Worm (Caenorhabditis elegans) whole organism, midembryonic: Measurements from ENCODE around the gene F26F2.10.

Experiments used
- T22C8.4 ChIP-seq: fragments of 200-800 bp; sonication (Bioruptor generic); IDR thresholded peaks from 2 replicates; pipeline ENCODE4 v1.3.6; 2022; ENCODE audit warnings: missing genetic modification characterization, missing compliant biosample characterization
- cog-1 ChIP-seq: sonication (generic microtip); optimal IDR thresholded peaks from 2 replicates; lab custom pipeline; 2016; ENCODE audit warnings: missing genetic modification characterization, missing compliant biosample characterization
- flt-1 ChIP-seq: fragments of 200-800 bp; sonication (Bioruptor generic); IDR thresholded peaks from 2 replicates; pipeline ENCODE4 v1.3.6; 2022; ENCODE audit warnings: missing genetic modification characterization, missing compliant biosample characterization
- klf-2 ChIP-seq: fragments of 200-800 bp; sonication (Bioruptor generic); conservative IDR thresholded peaks from 2 replicates; pipeline ENCODE4 v1.3.6; 2022; ENCODE audit warnings: missing genetic modification reagents, missing genetic modification characterization, missing compliant biosample characterization
- med-1 ChIP-seq: sonication (generic microtip); optimal IDR thresholded peaks from 2 replicates; lab custom pipeline; 2017; ENCODE audit warnings: missing genetic modification characterization, mild to moderate bottlenecking, missing compliant biosample characterization, antibody characterized with exemption, missing genetic modification reagents; ENCODE audit not compliant: insufficient read depth
- ref-1 ChIP-seq: fragments of 200-800 bp; sonication (Bioruptor generic); conservative IDR thresholded peaks from 2 replicates; pipeline ENCODE4 v1.3.6; 2022; ENCODE audit warnings: missing genetic modification reagents, missing genetic modification characterization, missing compliant biosample characterization
- tab-1 ChIP-seq: fragments of 200-800 bp; sonication (Bioruptor generic); IDR thresholded peaks from 2 replicates; pipeline ENCODE4 v1.3.6; 2022; ENCODE audit warnings: missing genetic modification characterization, missing compliant biosample characterization
- ztf-23 ChIP-seq: fragments of 200-800 bp; sonication (Bioruptor generic); IDR thresholded peaks from 2 replicates; pipeline ENCODE4 v1.3.6; 2022; ENCODE audit warnings: missing genetic modification reagents, missing genetic modification characterization, missing compliant biosample characterization
- ztf-29 ChIP-seq: fragments of 200-800 bp; sonication (Bioruptor generic); IDR thresholded peaks from 2 replicates; pipeline ENCODE4 v1.3.6; 2022; ENCODE audit warnings: missing genetic modification reagents, missing genetic modification characterization, missing compliant biosample characterization

F26F2.10 gene

DNA sequence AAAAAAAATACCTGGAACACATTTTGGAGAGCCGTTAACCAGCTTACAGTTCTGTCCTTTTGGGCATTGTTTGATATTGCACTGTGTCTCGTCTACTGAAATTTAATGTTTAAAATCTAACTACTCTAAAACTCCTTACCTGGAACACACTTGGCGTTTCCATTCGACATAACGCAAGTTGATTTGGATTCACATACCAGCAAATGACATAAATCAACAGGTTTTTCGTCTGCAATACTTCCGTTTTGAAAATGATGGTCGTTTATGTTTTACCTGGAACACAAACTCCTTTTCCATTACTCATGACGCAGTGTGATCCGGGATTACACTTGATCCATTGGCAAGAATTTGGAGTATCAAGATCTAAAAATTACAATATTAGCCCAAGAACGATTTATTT lies 30.6 kb upstream of the F26F2.10 start:
- no peak for TF ChIP-seq klf-2 (GFP tag; lab: Robert Waterston, UW)
- no peak for TF ChIP-seq cog-1
- TF ChIP-seq ref-1 (GFP tag; lab: Robert Waterston, UW): no peak
- TF ChIP-seq ztf-23 (GFP tag; lab: Robert Waterston, UW): no peak
- TF ChIP-seq flt-1 (GFP tag; lab: Robert Waterston, UW): no peak
- TF ChIP-seq ztf-29 (GFP tag; lab: Robert Waterston, UW): no peak
- no peak for TF ChIP-seq T22C8.4 (GFP tag; lab: Robert Waterston, UW)
- TF ChIP-seq tab-1 (GFP tag; lab: Robert Waterston, UW): no peak
- no peak for TF ChIP-seq med-1 (GFP tag; lab: Kevin White, UChicago)

DNA sequence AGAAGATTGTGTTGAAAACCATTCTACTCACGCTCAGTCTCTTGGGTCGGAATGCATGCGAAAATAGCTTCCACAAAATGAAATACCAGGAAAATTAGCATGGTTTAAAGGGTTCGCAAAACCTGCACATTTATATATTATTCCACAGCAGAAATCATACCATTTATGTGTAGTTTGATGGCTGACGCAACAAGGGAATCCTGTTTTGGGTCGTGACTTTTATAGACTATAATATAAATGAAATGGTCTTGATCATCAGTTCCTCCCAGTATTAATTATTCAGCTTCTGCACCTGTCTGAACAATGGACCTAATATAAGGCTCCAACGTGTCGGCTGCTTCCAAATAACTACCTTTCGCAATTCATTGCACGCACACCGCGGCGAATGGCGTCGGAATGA lies 28.4 kb upstream of the F26F2.10 start, which contains the start of gene F46B3.8:
F46B3.8 (minus strand) TSS at position 101 of the 400 bp plus-strand sequence.
- TF ChIP-seq cog-1 (no peak), klf-2 (GFP tag; lab: Robert Waterston, UW) (no peak), med-1 (GFP tag; lab: Kevin White, UChicago) (no peak), tab-1 (GFP tag; lab: Robert Waterston, UW) (no peak), ztf-23 (GFP tag; lab: Robert Waterston, UW) (no peak), flt-1 (GFP tag; lab: Robert Waterston, UW) (no peak), ref-1 (GFP tag; lab: Robert Waterston, UW) (no peak), ztf-29 (GFP tag; lab: Robert Waterston, UW) (no peak), T22C8.4 (GFP tag; lab: Robert Waterston, UW) (no peak)

DNA sequence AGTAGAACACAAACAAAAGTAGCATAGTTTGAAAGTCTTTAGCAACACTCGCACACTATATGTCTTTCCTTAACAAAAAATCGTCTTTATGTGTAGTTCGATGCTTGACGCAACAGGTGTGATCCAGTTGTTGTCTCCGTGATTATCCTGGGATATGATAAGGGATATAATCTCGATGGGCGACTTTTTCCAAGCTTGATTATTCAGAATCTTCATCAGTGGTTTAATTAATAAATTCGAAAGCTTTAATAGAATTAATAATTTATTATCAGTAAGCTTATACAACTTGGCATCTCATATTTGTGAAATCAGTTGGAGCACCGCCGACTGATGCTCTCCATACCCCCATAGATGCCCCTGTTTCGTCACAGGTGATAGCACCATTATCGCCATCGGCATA lies 24.0 kb upstream of the F26F2.10 start, which contains the start of gene F46B3.7:
F46B3.7 (minus strand) TSS at position 101 of the 400 bp plus-strand sequence.
- TF ChIP-seq ref-1 (GFP tag; lab: Robert Waterston, UW): no peak

- TF ChIP-seq med-1 (GFP tag; lab: Kevin White, UChicago) (no peak), T22C8.4 (GFP tag; lab: Robert Waterston, UW) (no peak), ref-1 (GFP tag; lab: Robert Waterston, UW) (no peak), cog-1 (no peak), flt-1 (GFP tag; lab: Robert Waterston, UW) (no peak), tab-1 (GFP tag; lab: Robert Waterston, UW) (no peak), klf-2 (GFP tag; lab: Robert Waterston, UW) (no peak), ztf-23 (GFP tag; lab: Robert Waterston, UW) (no peak), ztf-29 (GFP tag; lab: Robert Waterston, UW) (no peak)
Observed at ce11 chrV:20609494-20609893, 14.8 kb upstream of the F26F2.10 start, which contains the start of gene grd-2. grd-2 (plus strand) TSS chrV:20609794.

DNA sequence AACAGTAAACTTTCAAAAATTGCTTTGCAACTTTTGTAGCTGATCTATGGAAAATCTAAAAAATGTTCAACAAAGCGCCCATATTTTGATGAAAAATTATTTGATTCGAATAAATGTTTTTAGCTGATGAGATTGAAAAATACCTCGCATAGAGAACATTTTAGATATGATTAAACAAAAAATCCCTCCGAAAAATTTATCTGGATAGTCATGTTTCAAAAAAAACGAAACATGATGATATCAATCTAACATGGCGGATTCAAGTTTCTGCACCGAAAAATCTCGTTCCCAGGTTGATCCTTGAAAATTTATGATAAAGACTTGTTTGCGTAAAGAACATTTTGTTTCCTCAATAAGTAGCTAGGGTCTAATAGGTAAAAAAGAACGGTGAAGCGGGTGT lies 14.0 kb upstream of the F26F2.10 start, which contains the start of gene ttr-12:
ttr-12 (minus strand) TSS at position 101 of the 400 bp plus-strand sequence.
- no peak for TF ChIP-seq cog-1
- TF ChIP-seq ztf-23 (GFP tag; lab: Robert Waterston, UW): no peak
- no peak for TF ChIP-seq ref-1 (GFP tag; lab: Robert Waterston, UW)
- no peak for TF ChIP-seq ztf-29 (GFP tag; lab: Robert Waterston, UW)
- no peak for TF ChIP-seq tab-1 (GFP tag; lab: Robert Waterston, UW)
- no peak for TF ChIP-seq klf-2 (GFP tag; lab: Robert Waterston, UW)
- TF ChIP-seq med-1 (GFP tag; lab: Kevin White, UChicago): no peak
- TF ChIP-seq T22C8.4 (GFP tag; lab: Robert Waterston, UW): no peak
- no peak for TF ChIP-seq flt-1 (GFP tag; lab: Robert Waterston, UW)

- no peak for TF ChIP-seq T22C8.4 (GFP tag; lab: Robert Waterston, UW)
- TF ChIP-seq ztf-23 (GFP tag; lab: Robert Waterston, UW): no peak
- TF ChIP-seq ztf-29 (GFP tag; lab: Robert Waterston, UW): no peak
- TF ChIP-seq flt-1 (GFP tag; lab: Robert Waterston, UW): no peak
- no peak for TF ChIP-seq ref-1 (GFP tag; lab: Robert Waterston, UW)
- no peak for TF ChIP-seq klf-2 (GFP tag; lab: Robert Waterston, UW)
- TF ChIP-seq cog-1: no peak
- no peak for TF ChIP-seq med-1 (GFP tag; lab: Kevin White, UChicago)
- TF ChIP-seq tab-1 (GFP tag; lab: Robert Waterston, UW): no peak
Observed at ce11 chrV:20606617-20607016, 12.0 kb upstream of the F26F2.10 start, which contains the start of gene F46B3.23. F46B3.23 (minus strand) TSS chrV:20606717.

- TF ChIP-seq med-1 (GFP tag; lab: Kevin White, UChicago) (no peak), T22C8.4 (GFP tag; lab: Robert Waterston, UW) (no peak), ztf-29 (GFP tag; lab: Robert Waterston, UW) (no peak), tab-1 (GFP tag; lab: Robert Waterston, UW) (no peak), ztf-23 (GFP tag; lab: Robert Waterston, UW) (no peak), ref-1 (GFP tag; lab: Robert Waterston, UW) (no peak), flt-1 (GFP tag; lab: Robert Waterston, UW) (no peak), cog-1 (no peak), klf-2 (GFP tag; lab: Robert Waterston, UW) (no peak)
Observed at ce11 chrV:20604606-20605155, 10.0 kb upstream of the F26F2.10 start, which contains the start of gene ttr-57. ttr-57 (plus strand) TSS chrV:20605105.

DNA sequence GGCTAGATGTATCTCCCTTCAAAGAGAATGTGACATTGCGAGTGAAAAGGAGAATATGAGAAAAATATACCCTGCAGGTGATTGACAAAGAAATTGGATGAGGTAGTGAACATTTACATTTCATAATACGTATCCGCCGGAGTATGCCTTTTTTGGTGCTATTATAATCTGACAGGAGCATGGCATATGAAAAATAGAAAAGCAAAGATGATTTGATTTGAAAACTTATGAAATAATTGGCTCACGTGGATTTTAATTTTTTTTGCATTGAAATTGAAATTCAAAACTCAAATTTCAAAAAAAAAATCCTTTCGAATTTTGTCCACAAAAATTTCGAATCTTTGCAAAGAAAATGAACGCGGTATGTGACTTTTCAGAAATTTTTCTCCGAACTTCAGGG lies 8.4 kb upstream of the F26F2.10 start, which contains the start of gene ttr-11:
ttr-11 (plus strand) TSS at position 301 of the 400 bp plus-strand sequence.
- TF ChIP-seq flt-1 (GFP tag; lab: Robert Waterston, UW): no peak
- no peak for TF ChIP-seq cog-1
- no peak for TF ChIP-seq ref-1 (GFP tag; lab: Robert Waterston, UW)
- TF ChIP-seq ztf-23 (GFP tag; lab: Robert Waterston, UW): no peak
- no peak for TF ChIP-seq ztf-29 (GFP tag; lab: Robert Waterston, UW)
- no peak for TF ChIP-seq T22C8.4 (GFP tag; lab: Robert Waterston, UW)
- TF ChIP-seq med-1 (GFP tag; lab: Kevin White, UChicago): no peak
- TF ChIP-seq klf-2 (GFP tag; lab: Robert Waterston, UW): no peak
- TF ChIP-seq tab-1 (GFP tag; lab: Robert Waterston, UW): no peak

ce11 chrV:20600704-20601103 lies 6.1 kb upstream of the F26F2.10 start:
- TF ChIP-seq T22C8.4 (GFP tag; lab: Robert Waterston, UW) (no peak), cog-1 (no peak), ref-1 (GFP tag; lab: Robert Waterston, UW) (no peak)
